Worm (Caenorhabditis elegans) whole organism, young adult: ENCODE results near the gene fut-1.
A peak's percentile ranks its signal among the peaks of the same experiment; 100 is the strongest.

Experiments
- C06A6.2 ChIP-seq: fragments of 200-800 bp; sonication (Bioruptor generic); conservative IDR thresholded peaks from 2 replicates; pipeline ENCODE4 v1.3.6; 2022; ENCODE audit warnings: missing genetic modification characterization, missing compliant biosample characterization
- C17E4.6 ChIP-seq: fragments of 200-800 bp; sonication (Bioruptor generic); IDR thresholded peaks from 2 replicates; pipeline ENCODE4 v1.3.6; 2022; ENCODE audit warnings: missing genetic modification reagents, missing genetic modification characterization, missing compliant biosample characterization
- F23B12.7 ChIP-seq: sonication (generic microtip); optimal IDR thresholded peaks from 2 replicates; lab custom pipeline; 2017; ENCODE audit warnings: missing genetic modification characterization, mild to moderate bottlenecking, missing compliant biosample characterization, antibody characterized with exemption, moderate library complexity; ENCODE audit not compliant: insufficient read depth
- F37B4.10 ChIP-seq: fragments of 200-800 bp; sonication (Bioruptor generic); IDR thresholded peaks from 2 replicates; pipeline ENCODE4 v1.3.6; 2022; ENCODE audit warnings: missing genetic modification characterization, missing compliant biosample characterization
- F52B5.7 ChIP-seq: sonication (generic microtip); optimal IDR thresholded peaks from 2 replicates; lab custom pipeline; 2016; ENCODE audit warnings: mild to moderate bottlenecking, missing genetic modification characterization, missing compliant biosample characterization
- F57A8.1 ChIP-seq: fragments of 200-800 bp; sonication (Bioruptor generic); optimal IDR thresholded peaks from 2 replicates; lab custom pipeline; 2018; ENCODE audit warnings: mild to moderate bottlenecking, missing genetic modification characterization, moderate library complexity, missing compliant biosample characterization
- F57C9.4 ChIP-seq: sonication (generic microtip); optimal IDR thresholded peaks from 2 replicates; lab custom pipeline; 2017; ENCODE audit warnings: mild to moderate bottlenecking, missing genetic modification characterization, missing compliant biosample characterization
- K11D2.4 ChIP-seq: fragments of 200-800 bp; sonication (Bioruptor generic); IDR thresholded peaks from 2 replicates; pipeline ENCODE4 v1.3.6; 2022; ENCODE audit warnings: missing genetic modification reagents, missing genetic modification characterization, missing compliant biosample characterization
- Y53G8AR.9 ChIP-seq: fragments of 200-800 bp; sonication (Bioruptor generic); conservative IDR thresholded peaks from 2 replicates; pipeline ENCODE4 v1.3.6; 2022; ENCODE audit warnings: missing genetic modification reagents, missing genetic modification characterization, missing compliant biosample characterization
- Y79H2A.3 ChIP-seq: fragments of 200-800 bp; sonication (Bioruptor generic); conservative IDR thresholded peaks from 2 replicates; pipeline ENCODE4 v1.3.6; 2022; ENCODE audit warnings: missing genetic modification reagents, missing genetic modification characterization, missing compliant biosample characterization
- ZK185.1 ChIP-seq: sonication (generic microtip); optimal IDR thresholded peaks from 2 replicates; lab custom pipeline; 2016; ENCODE audit warnings: mild to moderate bottlenecking, missing genetic modification characterization, missing compliant biosample characterization; ENCODE audit not compliant: poor library complexity, severe bottlenecking
- akir-1 ChIP-seq: fragments of 200-800 bp; sonication (Bioruptor generic); optimal IDR thresholded peaks from 2 replicates; lab custom pipeline; 2018; ENCODE audit warnings: mild to moderate bottlenecking, missing genetic modification characterization, moderate library complexity, missing compliant biosample characterization
- ama-1 ChIP-seq, 3 experiments: fragments of 150-350 bp in 1 of 3; sonication (generic microtip) in 2 of 3; optimal IDR thresholded peaks; 2 replicates each; lab custom pipeline; 2014 to 2018; ENCODE audit warnings: missing biosample characterization in 2 of 3, missing genetic modification characterization in 2 of 3, missing genetic modification reagents in 2 of 3
- aptf-2 ChIP-seq: fragments of 200-800 bp; sonication (Bioruptor generic); conservative IDR thresholded peaks from 2 replicates; pipeline ENCODE4 v1.3.6; 2022; ENCODE audit warnings: missing genetic modification reagents, missing genetic modification characterization, missing compliant biosample characterization
- aptf-3 ChIP-seq: fragments of 200-800 bp; sonication (Bioruptor generic); IDR thresholded peaks from 2 replicates; pipeline ENCODE4 v1.3.6; 2022; ENCODE audit warnings: missing genetic modification characterization, missing compliant biosample characterization
- atf-7 ChIP-seq: sonication (generic microtip); optimal IDR thresholded peaks from 2 replicates; lab custom pipeline; 2017; ENCODE audit warnings: mild to moderate bottlenecking, missing genetic modification characterization, missing compliant biosample characterization
- cebp-2 ChIP-seq: fragments of 200-800 bp; sonication (Bioruptor generic); IDR thresholded peaks from 2 replicates; pipeline ENCODE4 v1.3.6; 2022; ENCODE audit warnings: missing genetic modification characterization, missing compliant biosample characterization
- ceh-40 ChIP-seq: fragments of 200-800 bp; sonication (Bioruptor generic); IDR thresholded peaks from 2 replicates; pipeline ENCODE4 v1.3.6; 2022; ENCODE audit warnings: missing genetic modification characterization, missing compliant biosample characterization
- ceh-58 ChIP-seq: fragments of 200-800 bp; sonication (Bioruptor generic); IDR thresholded peaks from 2 replicates; pipeline ENCODE4 v1.3.6; 2022; ENCODE audit warnings: missing genetic modification characterization, missing compliant biosample characterization
- ceh-79 ChIP-seq: sonication (generic microtip); optimal IDR thresholded peaks from 2 replicates; lab custom pipeline; 2017; ENCODE audit warnings: mild to moderate bottlenecking, missing genetic modification characterization, missing compliant biosample characterization
- die-1 ChIP-seq: sonication (generic microtip); optimal IDR thresholded peaks from 2 replicates; lab custom pipeline; 2016; ENCODE audit warnings: missing genotype, mild to moderate bottlenecking, missing genetic modification characterization, missing compliant biosample characterization
- dpl-1 ChIP-seq: fragments of 150-350 bp; optimal IDR thresholded peaks from 2 replicates; lab custom pipeline; 2014; ENCODE audit warnings: missing biosample characterization, missing genetic modification reagents, missing genetic modification characterization
- efl-1 ChIP-seq: fragments of 150-350 bp; optimal IDR thresholded peaks from 2 replicates; lab custom pipeline; 2014; ENCODE audit warnings: missing biosample characterization, missing genetic modification reagents, missing genetic modification characterization
- ets-4 ChIP-seq: fragments of 200-800 bp; sonication (Bioruptor generic); optimal IDR thresholded peaks from 2 replicates; lab custom pipeline; 2018; ENCODE audit warnings: mild to moderate bottlenecking, missing genetic modification characterization, missing compliant biosample characterization
- hlh-12 ChIP-seq: sonication (generic microtip); optimal IDR thresholded peaks from 2 replicates; lab custom pipeline; 2016; ENCODE audit warnings: missing genetic modification characterization, missing compliant biosample characterization
- hlh-26 ChIP-seq: fragments of 200-800 bp; sonication (Bioruptor generic); conservative IDR thresholded peaks from 2 replicates; pipeline ENCODE4 v1.3.6; 2022; ENCODE audit warnings: missing genetic modification reagents, missing genetic modification characterization, missing compliant biosample characterization
- hmg-1.2 ChIP-seq: fragments of 200-800 bp; sonication (Bioruptor generic); IDR thresholded peaks from 2 replicates; pipeline ENCODE4 v1.3.6; 2022; ENCODE audit warnings: missing genetic modification reagents, missing genetic modification characterization, missing compliant biosample characterization
- hmg-20 ChIP-seq: fragments of 200-800 bp; sonication (Bioruptor generic); IDR thresholded peaks from 2 replicates; pipeline ENCODE4 v1.3.6; 2022; ENCODE audit warnings: missing genetic modification reagents, missing genetic modification characterization, missing compliant biosample characterization
- let-607 ChIP-seq, 2 experiments: fragments of 200-800 bp in 1 of 2; sonication (Bioruptor generic) in 1 of 2; sonication (generic microtip) in 1 of 2; optimal IDR thresholded peaks; 2 replicates each; lab custom pipeline; 2016 to 2018; ENCODE audit warnings: mild to moderate bottlenecking in 2 of 2, missing compliant biosample characterization in 2 of 2, missing genetic modification characterization in 2 of 2, moderate library complexity in 2 of 2, missing genotype in 1 of 2
- lin-26 ChIP-seq: fragments of 200-800 bp; sonication (Bioruptor generic); IDR thresholded peaks from 2 replicates; pipeline ENCODE4 v1.3.6; 2022; ENCODE audit warnings: missing genetic modification reagents, missing genetic modification characterization, missing compliant biosample characterization
- lin-35 ChIP-seq, 3 experiments: fragments of 150-350 bp in 2 of 3; sonication (generic microtip) in 1 of 3; optimal IDR thresholded peaks; 2 replicates each; lab custom pipeline; 2014 to 2018; ENCODE audit warnings: missing biosample characterization in 3 of 3, missing genetic modification characterization in 3 of 3, missing genetic modification reagents in 3 of 3
- lsy-27 ChIP-seq: sonication (generic microtip); optimal IDR thresholded peaks from 2 replicates; lab custom pipeline; 2017; ENCODE audit warnings: missing genetic modification characterization, mild to moderate bottlenecking, missing compliant biosample characterization, antibody characterized with exemption, missing genotype, borderline replicate concordance; ENCODE audit not compliant: insufficient read depth
- madf-3 ChIP-seq: fragments of 200-800 bp; sonication (Bioruptor generic); IDR thresholded peaks from 2 replicates; pipeline ENCODE4 v1.3.6; 2022; ENCODE audit warnings: missing genetic modification reagents, missing genetic modification characterization, missing compliant biosample characterization
- madf-8 ChIP-seq: fragments of 200-800 bp; sonication (Bioruptor generic); conservative IDR thresholded peaks from 2 replicates; pipeline ENCODE4 v1.3.6; 2022; ENCODE audit warnings: missing genetic modification reagents, missing genetic modification characterization, missing compliant biosample characterization
- mcd-1 ChIP-seq: fragments of 200-800 bp; sonication (Bioruptor generic); IDR thresholded peaks from 2 replicates; pipeline ENCODE4 v1.3.6; 2022; ENCODE audit warnings: missing genetic modification reagents, missing genetic modification characterization, missing compliant biosample characterization
- nfyb-1 ChIP-seq: fragments of 200-800 bp; sonication (Bioruptor generic); IDR thresholded peaks from 2 replicates; pipeline ENCODE4 v1.3.6; 2022; ENCODE audit warnings: missing genetic modification reagents, missing genetic modification characterization, missing compliant biosample characterization
- nhr-179 ChIP-seq: sonication (generic microtip); optimal IDR thresholded peaks from 2 replicates; lab custom pipeline; 2016; ENCODE audit warnings: mild to moderate bottlenecking, missing genetic modification characterization, missing compliant biosample characterization
- nhr-27 ChIP-seq: fragments of 200-800 bp; sonication (Bioruptor generic); optimal IDR thresholded peaks from 2 replicates; lab custom pipeline; 2018; ENCODE audit warnings: mild to moderate bottlenecking, missing genetic modification characterization, moderate library complexity, missing compliant biosample characterization
- pbrm-1 ChIP-seq: fragments of 200-800 bp; sonication (Bioruptor generic); IDR thresholded peaks from 2 replicates; pipeline ENCODE4 v1.3.6; 2022; ENCODE audit warnings: missing genetic modification reagents, missing genetic modification characterization, missing compliant biosample characterization
- pha-4 ChIP-seq: fragments of 150-350 bp; sonication (generic microtip); optimal IDR thresholded peaks from 2 replicates; lab custom pipeline; 2014; ENCODE audit warnings: missing biosample characterization, missing genetic modification reagents, missing genetic modification characterization
- rcor-1 ChIP-seq: fragments of 200-800 bp; sonication (Bioruptor generic); IDR thresholded peaks from 2 replicates; pipeline ENCODE4 v1.3.6; 2022; ENCODE audit warnings: missing genetic modification reagents, missing genetic modification characterization, missing compliant biosample characterization
- repo-1 ChIP-seq: sonication (generic microtip); optimal IDR thresholded peaks from 2 replicates; lab custom pipeline; 2017; ENCODE audit warnings: mild to moderate bottlenecking, missing genetic modification characterization, missing compliant biosample characterization
- tlf-1 ChIP-seq: fragments of 200-800 bp; sonication (Bioruptor generic); optimal IDR thresholded peaks from 2 replicates; lab custom pipeline; 2018; ENCODE audit warnings: mild to moderate bottlenecking, missing genetic modification characterization, missing compliant biosample characterization
- xnd-1 ChIP-seq: sonication (generic microtip); optimal IDR thresholded peaks from 2 replicates; lab custom pipeline; 2016; ENCODE audit warnings: missing genotype, missing genetic modification reagents, missing genetic modification characterization, missing compliant biosample characterization
- zfh-2 ChIP-seq: fragments of 200-800 bp; sonication (Bioruptor generic); conservative IDR thresholded peaks from 2 replicates; pipeline ENCODE4 v1.3.6; 2022; ENCODE audit warnings: missing genetic modification reagents, missing genetic modification characterization, missing compliant biosample characterization
- ztf-3 ChIP-seq: fragments of 200-800 bp; sonication (Bioruptor generic); optimal IDR thresholded peaks from 2 replicates; lab custom pipeline; 2018; ENCODE audit warnings: mild to moderate bottlenecking, missing genetic modification characterization, missing compliant biosample characterization

Gene fut-1

DNA sequence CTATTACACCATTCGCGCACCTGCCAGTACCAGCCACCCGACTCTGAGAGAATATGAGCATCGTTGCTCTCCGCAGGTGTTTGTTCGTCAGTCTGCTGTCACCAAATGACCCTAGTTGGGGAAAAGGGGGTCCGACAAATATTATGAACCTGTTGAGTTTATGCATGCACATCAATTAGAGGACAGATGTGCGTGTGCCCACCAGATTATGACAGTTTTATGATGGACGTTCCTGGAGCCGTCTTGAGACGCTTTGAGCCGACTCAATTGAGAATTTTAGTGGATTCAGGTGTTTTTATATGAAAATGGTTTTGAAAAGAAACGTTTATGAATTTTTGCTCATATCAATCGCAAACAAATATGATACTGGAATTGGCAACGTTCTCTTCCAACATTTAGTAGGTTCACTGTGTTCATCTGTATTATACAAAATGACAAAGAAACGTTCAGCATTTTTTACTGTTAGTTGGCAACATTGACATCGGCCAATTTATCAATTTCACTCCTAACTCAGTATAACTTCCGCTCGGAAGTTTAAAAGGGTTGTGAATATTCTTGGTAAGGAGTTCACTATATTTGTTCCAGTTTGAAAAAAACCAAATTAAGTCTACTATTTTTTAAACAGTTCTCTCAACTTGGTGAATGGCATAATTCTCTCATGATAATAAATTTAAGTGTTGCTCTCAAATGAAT is 12.0 kb downstream of the fut-1 start:
- TF ChIP-seq hlh-26 (0 out of 2 replicates have a peak, but pooled peaks have one; percentile 18), ceh-79 (tag; lab: Kevin White, UChicago) (peak; percentile 69), F37B4.10 (GFP tag; lab: Robert Waterston, UW) (0 out of 2 replicates have a peak, but pooled peaks have one; percentile 80), nfyb-1 (GFP tag; lab: Robert Waterston, UW) (peak; percentile 78), lsy-27 (no peak), ets-4 (no peak), ztf-3 (GFP tag; lab: Kevin White, UChicago) (peak; percentile 77), cebp-2 (GFP tag; lab: Robert Waterston, UW) (0 out of 2 replicates have a peak, but pooled peaks have one; percentile 23), madf-8 (GFP tag; lab: Robert Waterston, UW) (no peak), C06A6.2 (peak; percentile 50), Y53G8AR.9 (peak; percentile 93), aptf-3 (GFP tag; lab: Robert Waterston, UW) (peak; percentile 63), ama-1 (optimal IDR thresholded peaks at IDR 0.05; lab: Kevin White, UChicago) (peak; percentile 96), ama-1 (GFP tag; optimal IDR thresholded peaks at IDR 0.05; lab: Kevin White, UChicago) (no peak), pbrm-1 (GFP tag; lab: Robert Waterston, UW) (peak; percentile 66; the same call in 1 of the 2 replicates), nhr-27 (tag; lab: Kevin White, UChicago) (peak; percentile 54), lin-35 (GFP tag; optimal IDR thresholded peaks at IDR 0.05; lab: Kevin White, UChicago) (peak in 1 of 3 experiments; percentile 55), madf-3 (peak; percentile 66; the same call in 1 of the 2 replicates), dpl-1 (GFP tag; lab: Kevin White, UChicago) (peak; percentile 5), hlh-12 (tag; lab: Kevin White, UChicago) (no peak), Y79H2A.3 (GFP tag; lab: Robert Waterston, UW) (no peak; the same call in 1 of the 2 replicates), C17E4.6 (GFP tag; lab: Robert Waterston, UW) (no peak), F57C9.4 (tag; lab: Kevin White, UChicago) (no peak), hmg-1.2 (GFP tag; lab: Robert Waterston, UW) (peak; percentile 4; the same call in 1 of the 2 replicates), ZK185.1 (tag; lab: Kevin White, UChicago) (peak; percentile 4), zfh-2 (GFP tag; lab: Robert Waterston, UW) (peak; percentile 70), die-1 (tag; lab: Kevin White, UChicago) (peak; percentile 40), pha-4 (no peak), mcd-1 (GFP tag; lab: Robert Waterston, UW) (peak; percentile 35; the same call in 1 of the 2 replicates), tlf-1 (GFP tag; lab: Kevin White, UChicago) (peak; percentile 90), rcor-1 (GFP tag; lab: Robert Waterston, UW) (0 out of 2 replicates have a peak, but pooled peaks have one; percentile 9), repo-1 (tag; lab: Kevin White, UChicago) (peak; percentile 98), K11D2.4 (GFP tag; lab: Robert Waterston, UW) (peak; percentile 78), hmg-20 (GFP tag; lab: Robert Waterston, UW) (peak; percentile 36; the same call in 1 of the 2 replicates), efl-1 (peak; percentile 8), ceh-58 (peak; percentile 36; the same call in 1 of the 2 replicates), aptf-2 (GFP tag; lab: Robert Waterston, UW) (peak; percentile 59; the same call in 1 of the 2 replicates), akir-1 (GFP tag; lab: Kevin White, UChicago) (peak; percentile 19), atf-7 (tag; lab: Kevin White, UChicago) (peak; percentile 2), F23B12.7 (tag; lab: Kevin White, UChicago) (no peak), lin-26 (GFP tag; lab: Robert Waterston, UW) (peak; percentile 88), let-607 (tag; optimal IDR thresholded peaks at IDR 0.05; lab: Kevin White, UChicago) (peak; percentile 39 to 41), xnd-1 (tag; lab: Kevin White, UChicago) (no peak), F57A8.1 (GFP tag; lab: Kevin White, UChicago) (no peak), ceh-40 (peak; percentile 55; the same call in 1 of the 2 replicates), F52B5.7 (tag; lab: Kevin White, UChicago) (peak; percentile 85), nhr-179 (tag; lab: Kevin White, UChicago) (no peak)
